Worm (Caenorhabditis elegans) whole organism, L2 larva: ENCODE measurements around the gene str-139.

Source experiments
- alr-1 ChIP-seq: fragments of 150-350 bp; optimal IDR thresholded peaks from 2 replicates; lab custom pipeline; 2014; ENCODE audit warnings: missing biosample characterization, missing genetic modification characterization
- ama-1 ChIP-seq: fragments of 150-350 bp; optimal IDR thresholded peaks from 2 replicates; lab custom pipeline; 2018; ENCODE audit warnings: inconsistent platforms
- elt-1 ChIP-seq: fragments of 150-350 bp; optimal IDR thresholded peaks from 2 replicates; lab custom pipeline; 2014; ENCODE audit warnings: missing biosample characterization, missing genetic modification characterization
- fos-1 ChIP-seq: fragments of 150-350 bp; optimal IDR thresholded peaks from 2 replicates; lab custom pipeline; 2014; ENCODE audit warnings: missing biosample characterization, missing genetic modification characterization
- gmeb-1 ChIP-seq: fragments of 150-350 bp; optimal IDR thresholded peaks from 2 replicates; lab custom pipeline; 2014; ENCODE audit warnings: missing biosample characterization, missing genetic modification characterization
- lin-39 ChIP-seq: fragments of 150-350 bp; optimal IDR thresholded peaks from 2 replicates; lab custom pipeline; 2014; ENCODE audit warnings: missing biosample characterization, missing genetic modification reagents, missing genetic modification characterization
- nhr-25 ChIP-seq: fragments of 150-350 bp; sonication (generic microtip); optimal IDR thresholded peaks from 3 replicates; lab custom pipeline; 2014; ENCODE audit warnings: missing biosample characterization, missing genetic modification characterization
- skn-1 ChIP-seq: sonication (generic microtip); optimal IDR thresholded peaks from 2 replicates; lab custom pipeline; 2017; ENCODE audit warnings: missing biosample characterization, missing genetic modification characterization
- snpc-4 ChIP-seq: fragments of 150-350 bp; optimal IDR thresholded peaks from 2 replicates; lab custom pipeline; 2014; ENCODE audit warnings: missing biosample characterization, missing genetic modification characterization
- unc-62 ChIP-seq: fragments of 150-350 bp; optimal IDR thresholded peaks from 2 replicates; lab custom pipeline; 2014; ENCODE audit warnings: missing biosample characterization, missing genetic modification reagents, missing genetic modification characterization

ce11 chrV:8095378-8095777 lies 33.4 kb upstream of the str-139 start, which contains the start of gene str-146:
- TF ChIP-seq skn-1 (tag; lab: Kevin White, UChicago), result no peak
- no peak for TF ChIP-seq lin-39
- TF ChIP-seq gmeb-1, result no peak
- TF ChIP-seq ama-1 (lab: Kevin White, UChicago), result no peak
- TF ChIP-seq elt-1, result no peak
- no peak for TF ChIP-seq nhr-25 (tag; lab: Kevin White, UChicago)
- TF ChIP-seq alr-1 (tag; lab: Kevin White, UChicago), result no peak
- no peak for TF ChIP-seq unc-62 (GFP tag; lab: Kevin White, UChicago)
- no peak for TF ChIP-seq snpc-4 (tag; lab: Kevin White, UChicago)
- no peak for TF ChIP-seq fos-1 (tag; lab: Kevin White, UChicago)
